Worm (Caenorhabditis elegans): Measurements from ENCODE around the gene epc-1.
A peak's percentile ranks its signal among the peaks of the same experiment; 100 is the strongest.

epc-1 gene

ce11 chrIII:12598418-12599330, 9.7 kb downstream of the epc-1 start (continued):
- TF ChIP-seq gei-17 (GFP tag; optimal IDR thresholded peaks at IDR 0.05) (peak; percentile 28), attf-6 (GFP tag; IDR thresholded peaks at IDR 0.05) (0 out of 2 replicates have a peak, but pooled peaks have one; percentile 31), lin-35 (GFP tag; optimal IDR thresholded peaks at IDR 0.05) (peak in 1 of 3 experiments; percentile 48), C06A6.2 (GFP tag; conservative IDR thresholded peaks at IDR 0.05) (peak; percentile 50; the same call in 1 of the 2 replicates), F55B11.4 (tag; optimal IDR thresholded peaks at IDR 0.05; ENCODE audit: borderline replicate concordance, insufficient read depth) (no peak), tbx-9 (tag; optimal IDR thresholded peaks at IDR 0.05; ENCODE audit: borderline replicate concordance) (no peak), madf-3 (GFP tag; IDR thresholded peaks at IDR 0.05) (peak; percentile 99), B0336.3 (GFP tag; IDR thresholded peaks at IDR 0.05) (peak; percentile 59), lsl-1 (GFP tag; optimal IDR thresholded peaks at IDR 0.05) (peak; percentile 77), F33H1.4 (GFP tag; IDR thresholded peaks at IDR 0.05) (peak; percentile 43), attf-5 (GFP tag; optimal IDR thresholded peaks at IDR 0.05) (peak; percentile 85), attf-3 (GFP tag; conservative IDR thresholded peaks at IDR 0.05) (0 out of 2 replicates have a peak, but pooled peaks have one; percentile 44), lag-1 (GFP tag; IDR thresholded peaks at IDR 0.05) (no peak), B0261.1 (tag; optimal IDR thresholded peaks at IDR 0.05) (peak; percentile 18), sdz-38 (tag; optimal IDR thresholded peaks at IDR 0.05) (no peak), tlf-1 (GFP tag; optimal IDR thresholded peaks at IDR 0.05) (peak; percentile 1), rpc-1 (optimal IDR thresholded peaks at IDR 0.05) (peak; percentile 7), rpc-1 (tag; optimal IDR thresholded peaks at IDR 0.05) (no peak), hsf-1 (GFP tag; IDR thresholded peaks at IDR 0.05) (peak; percentile 64; the same call in 1 of the 2 replicates), zfh-2 (GFP tag; conservative IDR thresholded peaks at IDR 0.05) (peak; percentile 77), let-526 (GFP tag; IDR thresholded peaks at IDR 0.05) (peak; percentile 37; the same call in 1 of the 2 replicates), ekl-4 (GFP tag; IDR thresholded peaks at IDR 0.05) (peak; percentile 83), ama-1 (optimal IDR thresholded peaks at IDR 0.05) (peak; percentile 54), ama-1 (GFP tag; optimal IDR thresholded peaks at IDR 0.05) (no peak), madf-6 (GFP tag; IDR thresholded peaks at IDR 0.05) (peak; percentile 65), hrde-1 (tag; optimal IDR thresholded peaks at IDR 0.05; ENCODE audit: borderline replicate concordance) (no peak), F57A8.1 (GFP tag; optimal IDR thresholded peaks at IDR 0.05) (no peak), Y95B8A.8 (GFP tag; IDR thresholded peaks at IDR 0.05) (peak; percentile 85), ztf-6 (GFP tag; IDR thresholded peaks at IDR 0.05) (no peak), ztf-25 (GFP tag; IDR thresholded peaks at IDR 0.05) (peak; percentile 74), unc-62 (GFP tag; optimal IDR thresholded peaks at IDR 0.05) (no peak), nhr-179 (tag; optimal IDR thresholded peaks at IDR 0.05) (no peak), athp-1 (tag; optimal IDR thresholded peaks at IDR 0.05) (peak; percentile 56), egl-44 (GFP tag; IDR thresholded peaks at IDR 0.05) (peak; percentile 42; the same call in 1 of the 2 replicates), ceh-100 (GFP tag; IDR thresholded peaks at IDR 0.05) (peak; percentile 34), ceh-27 (GFP tag; optimal IDR thresholded peaks at IDR 0.05) (peak; percentile 47), lsy-27 (tag; optimal IDR thresholded peaks at IDR 0.05; ENCODE audit: borderline replicate concordance, insufficient read depth) (no peak), aptf-2 (GFP tag; conservative IDR thresholded peaks at IDR 0.05) (no peak), madf-10 (tag; optimal IDR thresholded peaks at IDR 0.05) (peak; percentile 50), F10E7.11 (tag; optimal IDR thresholded peaks at IDR 0.05) (peak; percentile 61), hmg-20 (GFP tag; IDR thresholded peaks at IDR 0.05) (no peak), dpff-1 (tag; optimal IDR thresholded peaks at IDR 0.05) (peak; percentile 59), mes-4 (tag; optimal IDR thresholded peaks at IDR 0.05) (no peak), fkh-3 (tag; optimal IDR thresholded peaks at IDR 0.05) (no peak), cebp-2 (GFP tag; IDR thresholded peaks at IDR 0.05) (no peak), F52B5.7 (tag; optimal IDR thresholded peaks at IDR 0.05) (peak; percentile 71), F23B12.7 (tag; optimal IDR thresholded peaks at IDR 0.05; ENCODE audit: insufficient read depth) (peak; percentile 41)
